Worm (Caenorhabditis elegans) whole organism, dauer: Measurements from ENCODE around the gene C55A6.6.
"Not testable (repeated sequence)": the region's sequence is repeated elsewhere in the genome, so short reads cannot be mapped to it uniquely, and the experiment has no call there.

Experiments
- unc-62 ChIP-seq: sonication (generic microtip); optimal IDR thresholded peaks from 2 replicates; lab custom pipeline; 2017; ENCODE audit warnings: missing biosample characterization, missing genetic modification reagents, missing genetic modification characterization

Gene C55A6.6

ce11 chrV:11503081-11503751 lies 11.3 kb downstream of the C55A6.6 start, which contains the start of gene C55A6.12:
Gene C55A6.12, minus strand, starts transcription at chrV:11503131.
- no peak for TF ChIP-seq unc-62 (GFP tag; lab: Kevin White, UChicago)

ce11 chrV:11500980-11501379 lies 13.6 kb downstream of the C55A6.6 start:
- TF ChIP-seq unc-62 (GFP tag; lab: Kevin White, UChicago): no peak

ce11 chrV:11499786-11500185 lies 14.8 kb downstream of the C55A6.6 start:
- TF ChIP-seq unc-62 (GFP tag; lab: Kevin White, UChicago): no peak

- TF ChIP-seq unc-62 (GFP tag; lab: Kevin White, UChicago): no peak
These were observed 17.1 kb downstream of the C55A6.6 start for ce11 chrV:11497475-11497874.

- no peak for TF ChIP-seq unc-62 (GFP tag; lab: Kevin White, UChicago)
These were observed 18.3 kb downstream of the C55A6.6 start, which contains the start of gene htrl-1 for ce11 chrV:11496283-11496682. Gene htrl-1, minus strand, starts transcription at chrV:11496383.

- no peak for TF ChIP-seq unc-62 (GFP tag; lab: Kevin White, UChicago)
These were observed 22.1 kb downstream of the C55A6.6 start, which contains the start of gene T11F9.21 for ce11 chrV:11492456-11492855. Gene T11F9.21, plus strand, starts transcription at chrV:11492756.

ce11 chrV:11490382-11490781 lies 24.2 kb downstream of the C55A6.6 start, which contains the start of gene dhs-19:
Gene dhs-19, minus strand, starts transcription at chrV:11490482.
- no peak for TF ChIP-seq unc-62 (GFP tag; lab: Kevin White, UChicago)

- TF ChIP-seq unc-62 (GFP tag; lab: Kevin White, UChicago): no peak
These were observed 26.2 kb downstream of the C55A6.6 start for ce11 chrV:11488288-11488687.

- TF ChIP-seq unc-62 (GFP tag; lab: Kevin White, UChicago): no peak
These were observed 27.9 kb downstream of the C55A6.6 start, which contains the start of gene T11F9.10 for ce11 chrV:11486680-11487079. Gene T11F9.10, plus strand, starts transcription at chrV:11486980.

- no peak for TF ChIP-seq unc-62 (GFP tag; lab: Kevin White, UChicago)
These were observed 29.0 kb downstream of the C55A6.6 start, which contains the start of gene srh-1 for ce11 chrV:11485558-11485957. Gene srh-1, plus strand, starts transcription at chrV:11485858.

ce11 chrV:11484404-11484803 lies 30.1 kb downstream of the C55A6.6 start:
- TF ChIP-seq unc-62 (GFP tag; lab: Kevin White, UChicago): no peak

- TF ChIP-seq unc-62 (GFP tag; lab: Kevin White, UChicago): not testable (repeated sequence)
These were observed 30.9 kb downstream of the C55A6.6 start, which contains the start of gene col-157 for ce11 chrV:11483580-11484092. Gene col-157, plus strand, starts transcription at chrV:11484042.

ce11 chrV:11480734-11481133 lies 33.8 kb downstream of the C55A6.6 start, which contains the start of gene T11F9.14:
Gene T11F9.14, minus strand, starts transcription at chrV:11480834.
- TF ChIP-seq unc-62 (GFP tag; lab: Kevin White, UChicago): not testable (repeated sequence)

- no peak for TF ChIP-seq unc-62 (GFP tag; lab: Kevin White, UChicago)
These were observed 35.1 kb downstream of the C55A6.6 start, which contains the start of gene T11F9.22 for ce11 chrV:11479406-11479805. Gene T11F9.22, plus strand, starts transcription at chrV:11479706.

ce11 chrV:11475638-11476037 lies 38.9 kb downstream of the C55A6.6 start, which contains the start of gene T11F9.7:
Gene T11F9.7, plus strand, starts transcription at chrV:11475938.
- not testable (repeated sequence) for TF ChIP-seq unc-62 (GFP tag; lab: Kevin White, UChicago)

- TF ChIP-seq unc-62 (GFP tag; lab: Kevin White, UChicago): no peak
These were observed 40.1 kb downstream of the C55A6.6 start, which contains the start of gene nas-22 for ce11 chrV:11474399-11474798. Gene nas-22, plus strand, starts transcription at chrV:11474699.
